Fruit fly (Drosophila melanogaster) ovary, adult (tissue): ENCODE results near the gene CG14265.

Experiments
- CG17801 ChIP-seq: fragments of 200-800 bp; optimal IDR thresholded peaks from 2 replicates; lab custom pipeline; 2019; ENCODE audit warnings: missing biosample characterization, mild to moderate bottlenecking, missing genetic modification characterization, moderate library complexity; ENCODE audit not compliant: partially characterized antibody

CG14265 gene

DNA sequence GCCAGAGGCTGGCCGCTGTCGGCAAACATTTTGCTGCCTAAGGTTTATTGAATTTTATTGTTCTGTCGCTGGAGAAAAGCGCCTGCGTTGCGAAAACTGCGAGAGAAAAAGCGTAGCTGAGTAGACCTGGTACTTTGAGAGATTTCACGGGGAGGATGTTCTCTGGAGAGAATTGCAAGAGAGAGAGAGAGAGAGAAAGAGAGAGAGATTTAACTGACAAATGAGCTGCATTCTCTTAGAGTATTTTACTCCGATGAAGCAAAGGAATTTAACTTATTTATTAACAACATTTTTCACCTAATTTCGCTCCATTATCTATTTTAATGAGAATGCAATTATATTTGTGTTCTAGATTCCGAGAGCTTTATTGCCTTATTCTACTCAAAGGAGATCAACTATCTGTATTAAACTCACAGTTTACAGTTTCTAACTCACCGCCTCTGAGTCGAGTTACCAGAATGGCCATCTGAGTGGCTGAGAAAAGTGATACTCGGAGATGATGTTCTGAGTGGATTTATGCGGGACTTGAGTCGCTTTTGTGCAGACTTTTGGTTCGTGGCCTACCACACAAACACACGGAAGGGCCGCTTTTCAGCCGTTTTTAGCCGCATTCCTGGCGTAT, 45.5 kb downstream of the CG14265 start:
- TF ChIP-seq CG17801 (GFP tag; lab: Kevin White, UChicago): no peak

DNA sequence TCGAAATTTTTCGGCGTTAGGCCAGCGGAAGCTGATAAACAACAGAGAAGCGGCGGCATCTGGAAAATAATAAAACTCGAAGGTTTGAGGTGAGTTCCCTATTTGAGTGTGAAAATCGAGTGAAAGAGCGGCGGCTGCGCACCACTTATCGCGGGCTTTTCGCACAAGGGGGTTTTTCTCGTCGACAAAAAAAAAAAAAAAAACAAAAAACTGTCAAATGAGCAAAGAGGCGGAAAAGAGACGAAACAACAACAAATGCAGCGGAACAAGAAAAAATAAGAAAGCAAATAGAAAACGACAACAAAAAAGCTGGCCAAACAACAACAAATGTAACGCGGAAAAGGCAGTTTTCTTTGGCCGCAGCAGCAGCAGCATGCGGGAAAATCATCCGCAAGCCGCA, 46.8 kb downstream of the CG14265 start:
- no peak for TF ChIP-seq CG17801 (GFP tag; lab: Kevin White, UChicago)

DNA sequence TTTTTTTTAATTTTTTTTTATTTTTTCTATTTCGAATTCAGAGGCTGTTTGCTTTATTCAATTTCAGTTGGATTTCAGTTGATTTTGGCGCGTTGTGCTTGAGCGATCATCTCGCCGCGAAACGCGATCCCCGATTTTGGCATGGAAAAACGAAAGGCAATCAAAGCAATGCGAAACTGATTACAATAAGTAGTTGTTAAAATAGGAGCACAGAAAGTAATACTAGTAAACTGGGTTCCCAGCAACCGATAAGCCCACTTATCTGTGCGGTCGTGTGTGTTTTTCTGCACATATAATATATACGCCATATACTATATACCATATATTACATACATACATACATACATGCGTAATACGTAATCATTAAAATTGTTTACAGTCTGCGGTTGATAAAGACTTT, 47.3 kb downstream of the CG14265 start:
- no peak for TF ChIP-seq CG17801 (GFP tag; lab: Kevin White, UChicago)

DNA sequence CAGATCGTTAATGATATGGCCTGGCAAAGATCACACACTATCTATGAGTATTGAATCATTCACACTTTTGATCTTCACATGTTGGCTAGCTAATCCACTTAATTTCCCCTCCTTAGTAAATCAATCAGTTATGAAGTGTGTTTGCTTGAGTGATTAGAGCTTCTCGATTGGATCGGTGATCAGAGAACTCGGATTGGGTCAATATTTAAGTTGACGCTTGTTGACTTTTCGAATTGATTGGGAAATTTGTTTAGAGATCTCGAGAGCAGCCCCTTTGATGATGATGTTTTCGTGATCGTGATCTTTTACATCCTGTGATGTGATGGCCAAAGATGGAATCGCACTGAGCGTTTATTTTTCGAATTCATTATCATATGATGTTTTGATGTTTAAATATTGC, 48.1 kb downstream of the CG14265 start:
- no peak for TF ChIP-seq CG17801 (GFP tag; lab: Kevin White, UChicago)

DNA sequence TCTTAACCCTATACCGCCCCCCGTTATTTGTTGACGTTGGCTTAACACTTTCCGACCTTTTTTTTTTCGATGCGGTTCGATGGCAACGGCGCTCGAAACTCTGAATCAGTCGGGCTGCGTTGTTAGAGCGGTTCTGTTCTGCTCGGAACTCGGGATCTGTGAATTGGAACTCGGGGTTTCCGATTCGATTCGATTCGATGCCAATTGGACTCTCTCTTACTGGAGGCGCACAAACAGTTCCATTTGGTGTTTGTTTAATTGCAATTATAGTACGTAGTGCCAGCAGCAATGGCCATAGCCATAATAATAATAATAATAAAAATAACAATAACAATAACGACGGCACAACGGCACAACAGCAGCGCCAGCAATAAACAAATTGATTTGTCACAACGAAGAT, 48.9 kb downstream of the CG14265 start:
- TF ChIP-seq CG17801 (GFP tag; lab: Kevin White, UChicago): no peak

DNA sequence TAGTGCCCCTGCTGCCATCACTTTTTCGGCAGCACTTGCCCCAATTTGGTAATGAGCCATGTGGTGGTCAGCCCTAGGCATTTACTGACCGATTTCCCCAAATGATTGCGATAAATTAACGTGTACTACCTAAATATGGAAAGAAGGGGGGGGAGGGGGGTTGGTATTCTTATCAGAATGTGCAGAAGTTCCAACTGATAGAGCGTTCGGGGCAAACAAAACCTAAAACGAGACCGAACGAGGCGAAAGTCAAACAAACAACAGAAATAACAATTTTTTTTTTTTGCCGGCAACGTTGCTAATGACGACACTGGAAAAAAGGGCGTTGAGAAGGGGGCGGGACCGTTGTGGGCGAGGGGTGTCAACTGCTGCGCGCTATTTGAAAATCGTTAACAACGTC, 49.9 kb downstream of the CG14265 start:
- no peak for TF ChIP-seq CG17801 (GFP tag; lab: Kevin White, UChicago)
